Worm (Caenorhabditis elegans) whole organism, L3 larva: ENCODE data around the gene kcnl-1.

ENCODE experiments used
- R02D3.7 ChIP-seq: fragments of 150-350 bp; optimal IDR thresholded peaks from 2 replicates; lab custom pipeline; 2014; ENCODE audit warnings: missing biosample characterization, missing genetic modification characterization
- ZK546.5 ChIP-seq: sonication (generic microtip); optimal IDR thresholded peaks from 2 replicates; lab custom pipeline; 2017; ENCODE audit warnings: missing biosample characterization, missing genetic modification characterization
- ama-1 ChIP-seq: fragments of 150-350 bp; optimal IDR thresholded peaks from 2 replicates; lab custom pipeline; 2018
- ceh-82 ChIP-seq: fragments of 150-350 bp; optimal IDR thresholded peaks from 2 replicates; lab custom pipeline; 2014; ENCODE audit warnings: missing biosample characterization, missing genetic modification characterization
- egl-27 ChIP-seq: sonication (generic microtip); optimal IDR thresholded peaks from 4 replicates; lab custom pipeline; 2017; ENCODE audit warnings: missing biosample characterization, missing genetic modification reagents, missing genetic modification characterization
- elt-1 ChIP-seq: fragments of 150-350 bp; optimal IDR thresholded peaks from 2 replicates; lab custom pipeline; 2014; ENCODE audit warnings: missing biosample characterization, missing genetic modification characterization
- elt-3 ChIP-seq, 3 experiments: fragments of 150-350 bp in 1 of 3; sonication (generic microtip) in 2 of 3; optimal IDR thresholded peaks; 2 replicates in 2 of 3; 4 replicates in 1 of 3; lab custom pipeline; 2014 to 2017; ENCODE audit warnings: missing biosample characterization in 3 of 3, missing genetic modification characterization in 3 of 3
- fos-1 ChIP-seq: fragments of 150-350 bp; optimal IDR thresholded peaks from 2 replicates; lab custom pipeline; 2014; ENCODE audit warnings: missing biosample characterization, missing genetic modification characterization
- hmg-11 ChIP-seq: sonication (generic microtip); optimal IDR thresholded peaks from 2 replicates; lab custom pipeline; 2016; ENCODE audit warnings: missing genetic modification characterization, missing compliant biosample characterization
- nfya-1 ChIP-seq: sonication (generic microtip); optimal IDR thresholded peaks from 2 replicates; lab custom pipeline; 2017; ENCODE audit warnings: missing genetic modification characterization, mild to moderate bottlenecking, missing compliant biosample characterization, antibody characterized with exemption, moderate library complexity; ENCODE audit not compliant: insufficient read depth
- pqm-1 ChIP-seq: fragments of 150-350 bp; optimal IDR thresholded peaks from 2 replicates; lab custom pipeline; 2017; ENCODE audit warnings: missing biosample characterization, missing genetic modification characterization, inconsistent platforms
- tbx-2 ChIP-seq: sonication (generic microtip); optimal IDR thresholded peaks from 2 replicates; lab custom pipeline; 2016; ENCODE audit warnings: mild to moderate bottlenecking, missing genetic modification characterization, missing compliant biosample characterization
- unc-39 ChIP-seq: sonication (generic microtip); optimal IDR thresholded peaks from 4 replicates; lab custom pipeline; 2017; ENCODE audit warnings: missing biosample characterization, missing genetic modification characterization

ce11 chrV:19625719-19626118, 60.5 kb downstream of the kcnl-1 start:
- TF ChIP-seq elt-1 (tag; lab: Kevin White, UChicago) (no peak), elt-3 (tag; optimal IDR thresholded peaks at IDR 0.05; lab: Kevin White, UChicago) (no peak), ZK546.5 (tag; lab: Kevin White, UChicago) (no peak), tbx-2 (no peak), egl-27 (tag; lab: Kevin White, UChicago) (no peak), pqm-1 (no peak), unc-39 (tag; lab: Kevin White, UChicago) (no peak), ama-1 (lab: Kevin White, UChicago) (no peak), R02D3.7 (tag; lab: Kevin White, UChicago) (no peak), nfya-1 (tag; lab: Kevin White, UChicago) (no peak), hmg-11 (tag; lab: Kevin White, UChicago) (no peak), ceh-82 (tag; lab: Kevin White, UChicago) (no peak), fos-1 (tag; lab: Kevin White, UChicago) (no peak)
